Worm (Caenorhabditis elegans): ENCODE data around the gene kel-1.

DNA sequence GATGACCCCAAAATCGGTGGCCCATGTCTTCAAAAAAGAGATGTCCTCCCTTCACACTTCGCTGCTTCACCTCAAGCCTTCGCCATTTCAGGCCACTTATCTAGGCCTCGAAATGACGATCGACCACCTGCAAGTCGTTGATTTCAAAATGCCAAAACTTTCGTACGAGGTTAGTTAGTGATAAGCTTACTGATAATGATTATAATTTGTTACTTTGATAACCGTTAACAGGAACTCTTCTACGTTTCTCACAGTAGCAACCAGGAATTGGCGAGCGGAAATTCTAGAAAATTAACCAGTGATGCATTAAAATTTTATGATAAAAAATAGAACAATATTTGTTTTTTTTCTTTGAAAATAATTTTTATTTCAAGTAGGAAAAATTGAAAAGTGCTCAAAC lies 41.9 kb upstream of the kel-1 start:
- TF ChIP-seq F13C5.2 (tag; optimal IDR thresholded peaks at IDR 0.05), result no peak
- TF ChIP-seq ceh-13 (GFP tag; optimal IDR thresholded peaks at IDR 0.05), result no peak
